Worm (Caenorhabditis elegans) whole organism, midembryonic: ENCODE measurements around the gene srpa-72.
"Not testable (repeated sequence)": the region's sequence is repeated elsewhere in the genome, so short reads cannot be mapped to it uniquely, and the experiment has no call there.

Source experiments
- T22C8.4 ChIP-seq: fragments of 200-800 bp; sonication (Bioruptor generic); IDR thresholded peaks from 2 replicates; pipeline ENCODE4 v1.3.6; 2022; ENCODE audit warnings: missing genetic modification characterization, missing compliant biosample characterization
- cog-1 ChIP-seq: sonication (generic microtip); optimal IDR thresholded peaks from 2 replicates; lab custom pipeline; 2016; ENCODE audit warnings: missing genetic modification characterization, missing compliant biosample characterization
- flt-1 ChIP-seq: fragments of 200-800 bp; sonication (Bioruptor generic); IDR thresholded peaks from 2 replicates; pipeline ENCODE4 v1.3.6; 2022; ENCODE audit warnings: missing genetic modification characterization, missing compliant biosample characterization
- klf-2 ChIP-seq: fragments of 200-800 bp; sonication (Bioruptor generic); conservative IDR thresholded peaks from 2 replicates; pipeline ENCODE4 v1.3.6; 2022; ENCODE audit warnings: missing genetic modification reagents, missing genetic modification characterization, missing compliant biosample characterization
- med-1 ChIP-seq: sonication (generic microtip); optimal IDR thresholded peaks from 2 replicates; lab custom pipeline; 2017; ENCODE audit warnings: missing genetic modification characterization, mild to moderate bottlenecking, missing compliant biosample characterization, antibody characterized with exemption, missing genetic modification reagents; ENCODE audit not compliant: insufficient read depth
- ref-1 ChIP-seq: fragments of 200-800 bp; sonication (Bioruptor generic); conservative IDR thresholded peaks from 2 replicates; pipeline ENCODE4 v1.3.6; 2022; ENCODE audit warnings: missing genetic modification reagents, missing genetic modification characterization, missing compliant biosample characterization
- tab-1 ChIP-seq: fragments of 200-800 bp; sonication (Bioruptor generic); IDR thresholded peaks from 2 replicates; pipeline ENCODE4 v1.3.6; 2022; ENCODE audit warnings: missing genetic modification characterization, missing compliant biosample characterization
- ztf-23 ChIP-seq: fragments of 200-800 bp; sonication (Bioruptor generic); IDR thresholded peaks from 2 replicates; pipeline ENCODE4 v1.3.6; 2022; ENCODE audit warnings: missing genetic modification reagents, missing genetic modification characterization, missing compliant biosample characterization
- ztf-29 ChIP-seq: fragments of 200-800 bp; sonication (Bioruptor generic); IDR thresholded peaks from 2 replicates; pipeline ENCODE4 v1.3.6; 2022; ENCODE audit warnings: missing genetic modification reagents, missing genetic modification characterization, missing compliant biosample characterization

The srpa-72 gene

ce11 chrII:2830144-2830543, 42.9 kb downstream of the srpa-72 start:
- TF ChIP-seq ref-1 (GFP tag; lab: Robert Waterston, UW) (no peak), klf-2 (0 out of 2 replicates have a peak, but pooled peaks have one; percentile 58)

- TF ChIP-seq med-1 (GFP tag; lab: Kevin White, UChicago) = no peak
- TF ChIP-seq ztf-29 (GFP tag; lab: Robert Waterston, UW) = no peak
These were observed 43.9 kb downstream of the srpa-72 start, which contains the start of gene K12H6.6 for ce11 chrII:2831173-2831572. K12H6.6 (minus strand) TSS chrII:2831233.

- TF ChIP-seq flt-1 = no peak
- no peak for TF ChIP-seq ztf-29 (GFP tag; lab: Robert Waterston, UW)
- TF ChIP-seq T22C8.4 (GFP tag; lab: Robert Waterston, UW) = no peak
- no peak for TF ChIP-seq ref-1 (GFP tag; lab: Robert Waterston, UW)
These were observed 44.8 kb downstream of the srpa-72 start for ce11 chrII:2832098-2832497.

ce11 chrII:2832539-2832938, 45.3 kb downstream of the srpa-72 start:
- TF ChIP-seq cog-1 (tag; lab: Kevin White, UChicago) (no peak), ref-1 (GFP tag; lab: Robert Waterston, UW) (no peak), med-1 (GFP tag; lab: Kevin White, UChicago) (no peak), flt-1 (no peak), ztf-29 (GFP tag; lab: Robert Waterston, UW) (no peak), ztf-23 (GFP tag; lab: Robert Waterston, UW) (no peak), klf-2 (no peak), T22C8.4 (GFP tag; lab: Robert Waterston, UW) (no peak), tab-1 (GFP tag; lab: Robert Waterston, UW) (no peak)

ce11 chrII:2834105-2834504, 46.8 kb downstream of the srpa-72 start:
- TF ChIP-seq T22C8.4 (GFP tag; lab: Robert Waterston, UW) (no peak), ztf-23 (GFP tag; lab: Robert Waterston, UW) (no peak), cog-1 (tag; lab: Kevin White, UChicago) (no peak), med-1 (GFP tag; lab: Kevin White, UChicago) (no peak), ztf-29 (GFP tag; lab: Robert Waterston, UW) (no peak), flt-1 (no peak), klf-2 (no peak), ref-1 (GFP tag; lab: Robert Waterston, UW) (no peak), tab-1 (GFP tag; lab: Robert Waterston, UW) (no peak)

- no peak for TF ChIP-seq klf-2
- no peak for TF ChIP-seq ztf-23 (GFP tag; lab: Robert Waterston, UW)
- TF ChIP-seq tab-1 (GFP tag; lab: Robert Waterston, UW) = no peak
- TF ChIP-seq T22C8.4 (GFP tag; lab: Robert Waterston, UW) = no peak
- TF ChIP-seq ztf-29 (GFP tag; lab: Robert Waterston, UW) = no peak
These were observed 49.6 kb downstream of the srpa-72 start, which contains the start of gene K12H6.7 for ce11 chrII:2836853-2837252. K12H6.7 (minus strand) TSS chrII:2836953.

- TF ChIP-seq ztf-29 (GFP tag; lab: Robert Waterston, UW); ztf-23 (GFP tag; lab: Robert Waterston, UW); klf-2: not testable (repeated sequence)
These were observed 51.7 kb downstream of the srpa-72 start, which contains the start of gene Y110A2AL.4 for ce11 chrII:2839004-2839403. Y110A2AL.4 (plus strand) TSS chrII:2839304.

- TF ChIP-seq klf-2 = no peak
- TF ChIP-seq ztf-23 (GFP tag; lab: Robert Waterston, UW) = no peak
- TF ChIP-seq med-1 (GFP tag; lab: Kevin White, UChicago) = no peak
- TF ChIP-seq T22C8.4 (GFP tag; lab: Robert Waterston, UW) = no peak
- no peak for TF ChIP-seq tab-1 (GFP tag; lab: Robert Waterston, UW)
- no peak for TF ChIP-seq ref-1 (GFP tag; lab: Robert Waterston, UW)
- TF ChIP-seq flt-1 = no peak
These were observed 54.2 kb downstream of the srpa-72 start, which contains the start of gene Y110A2AL.6 for ce11 chrII:2841529-2841928. Y110A2AL.6 (minus strand) TSS chrII:2841629.

- no peak for TF ChIP-seq ztf-29 (GFP tag; lab: Robert Waterston, UW)
- no peak for TF ChIP-seq klf-2
- TF ChIP-seq tab-1 (GFP tag; lab: Robert Waterston, UW) = no peak
- TF ChIP-seq T22C8.4 (GFP tag; lab: Robert Waterston, UW) = no peak
- TF ChIP-seq ztf-23 (GFP tag; lab: Robert Waterston, UW) = no peak
- TF ChIP-seq cog-1 (tag; lab: Kevin White, UChicago) = no peak
- no peak for TF ChIP-seq med-1 (GFP tag; lab: Kevin White, UChicago)
- TF ChIP-seq flt-1 = no peak
- no peak for TF ChIP-seq ref-1 (GFP tag; lab: Robert Waterston, UW)
These were observed 55.8 kb downstream of the srpa-72 start, which contains the start of gene Y110A2AL.7 for ce11 chrII:2843088-2843487. Y110A2AL.7 (minus strand) TSS chrII:2843188.
